Fruit fly (Drosophila melanogaster): ENCODE data around the gene Hsc20.
A peak's percentile ranks its signal among the peaks of the same experiment; 100 is the strongest.

Hsc20 gene

DNA sequence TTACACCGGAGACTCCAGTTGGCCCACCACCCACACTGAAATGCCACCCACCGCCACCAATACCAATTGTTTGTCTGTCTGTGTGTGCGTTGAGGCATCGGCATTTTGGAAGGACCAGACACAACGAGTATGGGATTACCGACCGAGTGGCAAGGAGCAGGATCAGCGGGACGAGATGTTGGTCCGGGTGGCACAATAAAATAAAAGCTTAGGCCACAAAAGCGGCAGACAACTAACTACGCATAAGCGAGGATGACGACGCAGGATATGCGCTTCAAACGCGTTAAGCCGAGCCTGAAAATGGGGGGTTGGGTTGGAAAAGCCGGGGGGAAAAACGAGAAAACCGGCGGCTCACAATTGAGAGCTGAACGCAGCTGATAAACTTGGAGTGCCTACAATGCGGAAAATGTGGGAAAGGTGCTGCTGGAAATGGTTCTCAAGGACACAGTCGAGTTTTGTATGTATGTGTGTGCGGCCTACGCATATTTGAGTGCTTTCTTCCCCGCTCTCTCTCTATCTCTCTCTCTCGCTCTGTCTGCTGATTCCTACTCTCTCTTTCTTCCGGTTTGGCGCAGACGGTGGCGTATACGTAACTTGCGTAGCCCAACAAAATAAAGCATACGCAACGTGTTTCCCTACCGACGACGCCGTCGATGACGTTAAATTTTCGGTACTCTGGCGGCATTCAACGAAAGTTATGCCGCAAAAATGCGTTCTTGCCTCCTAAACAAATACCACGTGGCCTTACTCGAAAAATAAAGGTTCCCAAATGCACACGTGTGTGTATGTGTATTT, 40.2 kb upstream of the Hsc20 start (continued):
- TF ChIP-seq CG13296 (GFP tag; optimal IDR thresholded peaks at IDR 0.05): no peak
- no peak for TF ChIP-seq CG30020 (tag; optimal IDR thresholded peaks at IDR 0.05)
- no peak for TF ChIP-seq shn (GFP tag; optimal IDR thresholded peaks at IDR 0.05)
- TF ChIP-seq CG3163 (GFP tag; optimal IDR thresholded peaks at IDR 0.05): no peak
- TF ChIP-seq CG10267 (tag; optimal IDR thresholded peaks at IDR 0.05): no peak
- TF ChIP-seq pnt (GFP tag; optimal IDR thresholded peaks at IDR 0.05): no peak
- TF ChIP-seq pb (GFP tag; optimal IDR thresholded peaks at IDR 0.05): no peak

DNA sequence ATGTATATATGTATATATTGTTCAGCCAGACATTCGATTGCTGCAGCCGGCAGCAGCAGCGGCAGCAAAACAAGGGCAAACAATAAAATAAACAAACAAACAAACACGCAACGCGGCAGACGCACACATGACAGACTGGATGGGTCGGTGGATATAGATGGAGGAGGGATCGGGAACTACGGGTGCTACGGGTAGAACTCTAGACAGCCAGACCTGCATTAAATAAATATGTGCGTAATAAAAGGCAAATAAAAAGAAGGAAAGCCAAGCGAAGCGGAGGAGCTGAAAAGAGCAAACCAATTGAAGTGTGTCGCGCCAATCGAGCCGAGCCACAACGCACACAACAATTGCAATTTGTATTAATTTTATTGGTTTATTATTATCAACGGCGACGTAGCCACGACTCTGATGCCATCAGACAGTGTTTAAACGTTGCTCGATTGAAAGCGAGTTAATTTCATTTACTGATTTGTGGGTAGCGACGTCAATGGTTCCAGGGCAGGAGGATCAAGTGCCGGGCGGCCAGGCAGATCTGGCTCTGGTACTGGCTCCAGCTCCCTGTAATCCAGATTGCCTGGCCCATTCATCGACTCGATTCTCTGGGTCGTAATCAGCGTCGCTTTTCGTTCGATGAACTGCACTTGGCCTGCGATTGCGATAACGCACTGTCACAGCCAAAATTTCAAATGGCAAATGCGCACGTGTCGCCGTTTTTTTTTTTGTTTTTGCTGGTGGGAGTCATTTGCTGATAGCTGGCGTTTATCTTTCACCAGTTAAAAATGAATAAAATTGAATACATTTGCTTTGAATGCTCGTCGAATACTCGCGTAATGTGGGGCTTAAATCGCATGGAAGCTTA, 38.8 kb upstream of the Hsc20 start:
- peak; percentile 41 for TF ChIP-seq gem (tag; optimal IDR thresholded peaks at IDR 0.05)
- peak; percentile 13 for TF ChIP-seq Sox100B (GFP tag; optimal IDR thresholded peaks at IDR 0.05)
- TF ChIP-seq CG12071 (GFP tag; optimal IDR thresholded peaks at IDR 0.05): peak; percentile 42
- TF ChIP-seq cad (GFP tag; optimal IDR thresholded peaks at IDR 0.05): no peak
- TF ChIP-seq CG17802 (tag; optimal IDR thresholded peaks at IDR 0.05): peak; percentile 17
- TF ChIP-seq MBD-R2 (GFP tag; IDR thresholded peaks at IDR 0.05): no peak
- TF ChIP-seq lab (GFP tag; optimal IDR thresholded peaks at IDR 0.05): peak; percentile 26
- no peak for TF ChIP-seq Dp (GFP tag; optimal IDR thresholded peaks at IDR 0.05)
- no peak for TF ChIP-seq mirr (GFP tag; optimal IDR thresholded peaks at IDR 0.05)
- TF ChIP-seq HHEX (GFP tag; optimal IDR thresholded peaks at IDR 0.05): peak; percentile 8
- TF ChIP-seq HmgD (GFP tag; optimal IDR thresholded peaks at IDR 0.05): no peak
- TF ChIP-seq CG1603 (tag; optimal IDR thresholded peaks at IDR 0.05): peak; percentile 49
- no peak for TF ChIP-seq Rx (GFP tag; IDR thresholded peaks at IDR 0.05)
- no peak for TF ChIP-seq CG2129 (GFP tag; IDR thresholded peaks at IDR 0.05; ENCODE audit: partially characterized antibody)
- peak; percentile 1 for TF ChIP-seq CG13424 (tag; optimal IDR thresholded peaks at IDR 0.05)
- TF ChIP-seq CG33557 (GFP tag; optimal IDR thresholded peaks at IDR 0.05): peak; percentile 66
- no peak for TF ChIP-seq CG6683 (GFP tag; optimal IDR thresholded peaks at IDR 0.05)
- TF ChIP-seq CG11723 (GFP tag; optimal IDR thresholded peaks at IDR 0.05): peak; percentile 53
- TF ChIP-seq CG8388 (GFP tag; optimal IDR thresholded peaks at IDR 0.05): peak; percentile 10
- TF ChIP-seq hb (GFP tag; IDR thresholded peaks at IDR 0.05; ENCODE audit: partially characterized antibody): no peak
- TF ChIP-seq CG2202 (tag; optimal IDR thresholded peaks at IDR 0.05): peak; percentile 84
- no peak for TF ChIP-seq Six4 (GFP tag; optimal IDR thresholded peaks at IDR 0.05)
- peak; percentile 17 for TF ChIP-seq CG11398 (GFP tag; optimal IDR thresholded peaks at IDR 0.05)
- peak; percentile 58 for TF ChIP-seq CG6254 (GFP tag; optimal IDR thresholded peaks at IDR 0.05)
- no peak for TF ChIP-seq CG7556 (GFP tag; optimal IDR thresholded peaks at IDR 0.05)
- TF ChIP-seq pho (GFP tag; optimal IDR thresholded peaks at IDR 0.05): no peak
- TF ChIP-seq ato (GFP tag; IDR thresholded peaks at IDR 0.05; ENCODE audit: partially characterized antibody): no peak
- TF ChIP-seq NC2α (GFP tag; optimal IDR thresholded peaks at IDR 0.05): peak; percentile 23
- 0 out of 4 replicates have a peak, but pooled peaks have one; percentile 32 for TF ChIP-seq chinmo (GFP tag; IDR thresholded peaks at IDR 0.05; ENCODE audit: partially characterized antibody)
- TF ChIP-seq cas (GFP tag; IDR thresholded peaks at IDR 0.05): no peak
- no peak for TF ChIP-seq emc (GFP tag; optimal IDR thresholded peaks at IDR 0.05)
- TF ChIP-seq CkIIα-i1 (GFP tag; IDR thresholded peaks at IDR 0.05): no peak
- no peak for TF ChIP-seq Fer2 (tag; optimal IDR thresholded peaks at IDR 0.05)
- TF ChIP-seq psq (GFP tag; optimal IDR thresholded peaks at IDR 0.05): peak; percentile 34
- peak; percentile 14 for TF ChIP-seq CrebB (tag; optimal IDR thresholded peaks at IDR 0.05)
- no peak for TF ChIP-seq Dek (tag; optimal IDR thresholded peaks at IDR 0.05)
- no peak for TF ChIP-seq dmrt99B (tag; optimal IDR thresholded peaks at IDR 0.05)
- TF ChIP-seq CG10209 (GFP tag; optimal IDR thresholded peaks at IDR 0.05): peak; percentile 52

Measured in whole organism, embryonic.